Worm (Caenorhabditis elegans): ENCODE data around the gene msp-50.

- TF ChIP-seq lin-11 (tag; optimal IDR thresholded peaks at IDR 0.05) (no peak), Y22D7AL.16 (tag; optimal IDR thresholded peaks at IDR 0.05) (no peak), unc-86 (tag; optimal IDR thresholded peaks at IDR 0.05) (no peak), hlh-8 (tag; optimal IDR thresholded peaks at IDR 0.05) (no peak), C08G9.2 (tag; optimal IDR thresholded peaks at IDR 0.05) (no peak), nhr-11 (tag; optimal IDR thresholded peaks at IDR 0.05) (no peak), ceh-6 (GFP tag; optimal IDR thresholded peaks at IDR 0.05) (no peak), ceh-19 (GFP tag; optimal IDR thresholded peaks at IDR 0.05) (no peak), elt-2 (tag; optimal IDR thresholded peaks at IDR 0.05) (no peak), ceh-9 (tag; optimal IDR thresholded peaks at IDR 0.05) (no peak), pha-4 (tag; optimal IDR thresholded peaks at IDR 0.05) (no peak)
Observed at ce11 chrII:5212675-5213074, 13.1 kb downstream of the msp-50 start, which contains the start of gene C34F11.1.
